Worm (Caenorhabditis elegans): Measurements from ENCODE around the gene col-91.

Gene col-91

DNA sequence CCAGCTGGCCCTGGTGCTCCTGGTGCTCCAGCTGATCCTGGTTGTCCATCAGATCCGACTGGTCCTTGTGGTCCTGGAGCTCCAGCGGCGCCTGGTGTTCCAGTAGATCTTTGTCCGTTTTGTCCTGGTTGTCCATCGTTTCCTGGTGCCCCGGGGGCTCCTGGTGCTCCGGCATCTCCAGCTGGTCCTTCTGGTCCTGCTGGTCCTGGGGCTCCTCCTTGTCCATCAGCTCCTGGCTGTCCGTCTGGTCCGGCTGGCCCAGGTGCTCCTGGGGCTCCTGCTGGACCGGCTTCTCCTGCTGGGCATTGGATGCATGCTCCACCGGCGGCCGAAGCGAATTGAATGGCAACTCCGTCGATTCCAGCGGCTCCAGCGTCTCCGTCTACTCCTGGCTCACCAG is 865 bp downstream of the col-91 start:
- no peak for TF ChIP-seq mab-9 (GFP tag; IDR thresholded peaks at IDR 0.05)
- peak; percentile 33 for TF ChIP-seq ceh-8 (GFP tag; optimal IDR thresholded peaks at IDR 0.05)

- TF ChIP-seq nhr-47 (tag; optimal IDR thresholded peaks at IDR 0.05), result no peak
- TF ChIP-seq nhr-19 (GFP tag; conservative IDR thresholded peaks at IDR 0.05), result no peak
- TF ChIP-seq nhr-28 (tag; optimal IDR thresholded peaks at IDR 0.05), result no peak
- no peak for TF ChIP-seq hpl-2 (GFP tag; optimal IDR thresholded peaks at IDR 0.05)
- no peak for TF ChIP-seq ces-1 (GFP tag; optimal IDR thresholded peaks at IDR 0.05)
- TF ChIP-seq mab-9 (GFP tag; IDR thresholded peaks at IDR 0.05), result no peak
- no peak for TF ChIP-seq nhr-71 (tag; optimal IDR thresholded peaks at IDR 0.05)
- TF ChIP-seq unc-130 (tag; optimal IDR thresholded peaks at IDR 0.05), result no peak
- no peak for TF ChIP-seq C16A3.4 (tag; optimal IDR thresholded peaks at IDR 0.05)
- TF ChIP-seq unc-62 (GFP tag; optimal IDR thresholded peaks at IDR 0.05), result no peak
Observed at ce11 chrIII:8258045-8258444, 5.4 kb downstream of the col-91 start, which contains the start of gene ncr-2. Gene ncr-2, plus strand, starts transcription at chrIII:8258345.

- peak; percentile 54 for TF ChIP-seq lin-14 (GFP tag; optimal IDR thresholded peaks at IDR 0.05)
- TF ChIP-seq mab-9 (GFP tag; IDR thresholded peaks at IDR 0.05), result no peak
Observed at ce11 chrIII:8254938-8255337, 8.5 kb downstream of the col-91 start, which contains the start of gene F09G8.5. Gene F09G8.5, plus strand, starts transcription at chrIII:8254975.

DNA sequence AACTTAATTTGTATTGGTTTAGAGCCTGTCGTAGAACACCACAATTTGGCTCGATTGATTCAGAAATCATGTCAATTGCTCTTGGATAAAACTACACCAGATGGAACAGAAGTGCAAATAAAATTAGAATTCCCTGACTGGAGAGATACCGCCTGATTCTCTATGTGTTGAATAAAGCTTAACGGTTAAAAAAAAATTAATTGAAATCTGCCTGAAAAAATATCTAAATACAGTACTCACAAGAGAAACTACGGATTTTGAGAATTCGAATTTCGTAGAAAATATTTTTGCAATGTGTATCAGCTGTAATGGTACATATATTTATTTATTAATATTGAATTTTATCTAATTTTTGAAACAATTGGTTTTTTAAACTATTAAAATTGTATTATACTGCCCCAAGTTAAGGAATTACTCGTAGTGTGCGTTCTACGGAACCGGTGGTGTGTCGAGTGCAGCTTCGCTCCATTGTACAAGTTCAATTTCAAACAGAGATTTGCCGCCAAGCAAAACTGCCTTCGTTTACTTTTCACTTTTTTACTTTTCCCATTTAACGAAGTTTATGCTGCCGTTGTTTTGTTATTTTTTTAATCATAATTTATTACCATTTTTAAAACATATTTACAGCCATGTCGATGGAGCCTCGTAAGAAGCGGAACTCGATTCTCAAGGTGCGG is 13.3 kb downstream of the col-91 start, which contains the start of gene knl-1:
Gene knl-1 (plus strand): TSS at position 626 of the 677 bp plus-strand sequence.
- TF ChIP-seq sup-37 (GFP tag; optimal IDR thresholded peaks at IDR 0.05), result no peak
- no peak for TF ChIP-seq nhr-19 (GFP tag; conservative IDR thresholded peaks at IDR 0.05)
- TF ChIP-seq fkh-10 (GFP tag; optimal IDR thresholded peaks at IDR 0.05), result no peak
- no peak for TF ChIP-seq tlp-1 (tag; optimal IDR thresholded peaks at IDR 0.05)
- TF ChIP-seq pax-3 (tag; optimal IDR thresholded peaks at IDR 0.05), result no peak
- TF ChIP-seq nhr-71 (tag; optimal IDR thresholded peaks at IDR 0.05), result no peak
- TF ChIP-seq mdl-1 (tag; optimal IDR thresholded peaks at IDR 0.05), result no peak
- no peak for TF ChIP-seq ceh-88 (GFP tag; IDR thresholded peaks at IDR 0.05)
- no peak for TF ChIP-seq efl-3 (GFP tag; optimal IDR thresholded peaks at IDR 0.05)
- peak; percentile 80 to 89 (median 81) for TF ChIP-seq dpl-1 (GFP tag; optimal IDR thresholded peaks at IDR 0.05)
- no peak for TF ChIP-seq hlh-4 (tag; optimal IDR thresholded peaks at IDR 0.05)
- TF ChIP-seq nhr-90 (tag; optimal IDR thresholded peaks at IDR 0.05; ENCODE audit: poor library complexity), result peak; percentile 25
- no peak for TF ChIP-seq grh-1 (GFP tag; IDR thresholded peaks at IDR 0.05)
- peak; percentile 27 for TF ChIP-seq nhr-20 (tag; optimal IDR thresholded peaks at IDR 0.05)
- no peak for TF ChIP-seq snpc-4 (tag; optimal IDR thresholded peaks at IDR 0.05)
- TF ChIP-seq ztf-11 (tag; optimal IDR thresholded peaks at IDR 0.05), result no peak
- TF ChIP-seq pqm-1 (tag; optimal IDR thresholded peaks at IDR 0.05), result no peak
- peak in 1 of 3 experiments; percentile 61 for TF ChIP-seq ceh-82 (tag; optimal IDR thresholded peaks at IDR 0.05)
- TF ChIP-seq jun-1 (tag; optimal IDR thresholded peaks at IDR 0.05), result no peak
- TF ChIP-seq aha-1 (tag; optimal IDR thresholded peaks at IDR 0.05), result no peak
- no peak for TF ChIP-seq tbx-2 (tag; optimal IDR thresholded peaks at IDR 0.05)
- no peak for TF ChIP-seq nhr-76 (tag; optimal IDR thresholded peaks at IDR 0.05)
- TF ChIP-seq irx-1 (tag; optimal IDR thresholded peaks at IDR 0.05), result no peak
- peak; percentile 65 for TF ChIP-seq rnt-1 (tag; optimal IDR thresholded peaks at IDR 0.05)
- no peak for TF ChIP-seq nhr-47 (tag; optimal IDR thresholded peaks at IDR 0.05)
- TF ChIP-seq unc-130 (tag; optimal IDR thresholded peaks at IDR 0.05), result no peak
- no peak for TF ChIP-seq elt-2 (tag; optimal IDR thresholded peaks at IDR 0.05)
- TF ChIP-seq nhr-11 (tag; optimal IDR thresholded peaks at IDR 0.05), result no peak
- TF ChIP-seq fos-1 (tag; optimal IDR thresholded peaks at IDR 0.05), result no peak
- TF ChIP-seq unc-86 (tag; optimal IDR thresholded peaks at IDR 0.05), result no peak
- TF ChIP-seq hlh-17 (GFP tag; optimal IDR thresholded peaks at IDR 0.05; ENCODE audit: borderline replicate concordance), result no peak
- TF ChIP-seq lir-3 (tag; optimal IDR thresholded peaks at IDR 0.05; ENCODE audit: poor library complexity), result peak; percentile 36
- TF ChIP-seq alr-1 (tag; optimal IDR thresholded peaks at IDR 0.05; ENCODE audit: borderline replicate concordance), result no peak
- TF ChIP-seq zag-1 (tag; optimal IDR thresholded peaks at IDR 0.05), result no peak
- TF ChIP-seq nhr-237 (tag; optimal IDR thresholded peaks at IDR 0.05), result peak; percentile 2
- peak; percentile 69 for TF ChIP-seq mep-1 (tag; optimal IDR thresholded peaks at IDR 0.05)
- TF ChIP-seq lin-14 (GFP tag; optimal IDR thresholded peaks at IDR 0.05), result peak; percentile 46
- peak; percentile 82 for TF ChIP-seq C16A3.4 (tag; optimal IDR thresholded peaks at IDR 0.05)
